Fruit fly (Drosophila melanogaster) whole organism, embryonic: ENCODE measurements around the gene Neu2.
A peak's percentile ranks its signal among the peaks of the same experiment; 100 is the strongest.

ENCODE experiments used
- C15 ChIP-seq: fragments of 200-800 bp; sonication (Bioruptor generic); IDR thresholded peaks from 3 replicates; pipeline ENCODE4 v1.3.6; 2022; ENCODE audit warnings: missing biosample characterization, missing genetic modification characterization
- CG11560 ChIP-seq: fragments of 200-800 bp; sonication (Bioruptor generic); IDR thresholded peaks from 3 replicates; pipeline ENCODE4 v1.3.6; 2022; ENCODE audit warnings: missing biosample characterization, missing genetic modification characterization
- CG11723 ChIP-seq: fragments of 200-800 bp; sonication (Bioruptor generic); optimal IDR thresholded peaks from 2 replicates; lab custom pipeline; 2017; ENCODE audit warnings: missing biosample characterization, mild to moderate bottlenecking, missing genetic modification characterization
- CG14667 ChIP-seq: fragments of 200-800 bp; sonication (Bioruptor generic); IDR thresholded peaks from 2 replicates; pipeline ENCODE4 v1.3.6; 2022; ENCODE audit warnings: missing biosample characterization, missing genetic modification characterization
- CG17186 ChIP-seq: fragments of 200-800 bp; sonication (Bioruptor generic); optimal IDR thresholded peaks from 3 replicates; lab custom pipeline; 2017; ENCODE audit warnings: missing biosample characterization, missing genetic modification reagents, missing genetic modification characterization
- CG17359 ChIP-seq: fragments of 200-800 bp; sonication (Bioruptor generic); optimal IDR thresholded peaks from 3 replicates; lab custom pipeline; 2018; ENCODE audit warnings: missing biosample characterization, mild to moderate bottlenecking, missing genetic modification characterization, moderate library complexity
- CG17829 ChIP-seq: fragments of 200-800 bp; optimal IDR thresholded peaks from 2 replicates; lab custom pipeline; 2019; ENCODE audit warnings: missing biosample characterization, mild to moderate bottlenecking, missing genetic modification characterization, moderate library complexity
- CG30431 ChIP-seq: fragments of 200-800 bp; sonication (Bioruptor generic); optimal IDR thresholded peaks from 2 replicates; lab custom pipeline; 2017; ENCODE audit warnings: missing biosample characterization, missing genetic modification characterization
- CG32767 ChIP-seq: fragments of 200-800 bp; sonication (Bioruptor generic); IDR thresholded peaks from 2 replicates; pipeline ENCODE4 v1.3.6; 2022; ENCODE audit warnings: missing biosample characterization, missing genetic modification characterization
- CG4360 ChIP-seq: fragments of 200-800 bp; sonication (Bioruptor generic); IDR thresholded peaks from 2 replicates; pipeline ENCODE4 v1.3.6; 2022; ENCODE audit warnings: missing biosample characterization, missing genetic modification characterization
- CG6175 ChIP-seq: fragments of 200-800 bp; sonication (Bioruptor generic); IDR thresholded peaks from 3 replicates; pipeline ENCODE4 v1.3.6; 2022; ENCODE audit warnings: missing biosample characterization, missing genetic modification characterization
- CG6813 ChIP-seq: fragments of 200-800 bp; sonication (Bioruptor generic); optimal IDR thresholded peaks from 2 replicates; lab custom pipeline; 2017; ENCODE audit warnings: missing biosample characterization, missing genetic modification characterization, mild to moderate bottlenecking, moderate library complexity, missing genetic modification reagents
- CG7963 ChIP-seq: fragments of 200-800 bp; sonication (Bioruptor generic); IDR thresholded peaks from 3 replicates; pipeline ENCODE4 v1.3.6; 2022; ENCODE audit warnings: missing biosample characterization, missing genetic modification characterization; ENCODE audit not compliant: partially characterized antibody
- D ChIP-seq, 2 experiments: fragments of 200-800 bp in 1 of 2; fragments of >200 bp in 1 of 2; sonication (Bioruptor generic) in 1 of 2; optimal IDR thresholded peaks; 2 replicates in 1 of 2; 3 replicates in 1 of 2; lab custom pipeline; 2017; ENCODE audit warnings: mild to moderate bottlenecking in 1 of 2, missing biosample characterization in 1 of 2, missing genetic modification characterization in 1 of 2, missing genetic modification reagents in 1 of 2
- Deaf1 ChIP-seq: fragments of 200-800 bp; optimal IDR thresholded peaks from 3 replicates; lab custom pipeline; 2019; ENCODE audit warnings: missing biosample characterization, mild to moderate bottlenecking, missing genetic modification characterization, moderate library complexity
- Hmr ChIP-seq: fragments of 200-800 bp; sonication (Bioruptor generic); optimal IDR thresholded peaks from 3 replicates; lab custom pipeline; 2017; ENCODE audit warnings: mild to moderate bottlenecking, missing biosample characterization, missing genetic modification reagents, missing genetic modification characterization
- Hr3 ChIP-seq: fragments of 200-800 bp; sonication (Bioruptor generic); optimal IDR thresholded peaks from 3 replicates; lab custom pipeline; 2016; ENCODE audit warnings: missing biosample characterization, missing genetic modification characterization
- Jarid2 ChIP-seq: fragments of 200-800 bp; sonication (Bioruptor generic); optimal IDR thresholded peaks from 3 replicates; lab custom pipeline; 2017; ENCODE audit warnings: mild to moderate bottlenecking, missing biosample characterization, missing genetic modification reagents, missing genetic modification characterization
- Med ChIP-seq: fragments of 200-800 bp; sonication (Bioruptor generic); peaks from one replicate; lab custom pipeline; 2016; ENCODE audit warnings: missing biosample characterization, missing genetic modification characterization, mild to moderate bottlenecking, inconsistent platforms, moderate library complexity
- Neu2 ChIP-seq: fragments of 200-800 bp; sonication (Bioruptor generic); optimal IDR thresholded peaks from 3 replicates; lab custom pipeline; 2016; ENCODE audit warnings: missing biosample characterization, missing genetic modification characterization, borderline replicate concordance
- Nf-YA ChIP-seq: fragments of 200-800 bp; sonication (Bioruptor generic); IDR thresholded peaks from 2 replicates; pipeline ENCODE4 v1.3.6; 2022; ENCODE audit warnings: missing biosample characterization, missing genetic modification characterization
- Nf-YC ChIP-seq: fragments of 200-800 bp; optimal IDR thresholded peaks from 3 replicates; lab custom pipeline; 2019; ENCODE audit warnings: missing biosample characterization, mild to moderate bottlenecking, missing genetic modification characterization, moderate library complexity
- Ptx1 ChIP-seq: fragments of 200-800 bp; sonication (Bioruptor generic); IDR thresholded peaks from 2 replicates; pipeline ENCODE4 v1.3.6; 2022; ENCODE audit warnings: missing biosample characterization, missing genetic modification characterization
- ab ChIP-seq: fragments of 200-800 bp; sonication (Bioruptor generic); optimal IDR thresholded peaks from 2 replicates; lab custom pipeline; 2016; ENCODE audit warnings: missing biosample characterization, missing genetic modification characterization
- amos ChIP-seq: fragments of 200-800 bp; sonication (Bioruptor generic); IDR thresholded peaks from 2 replicates; pipeline ENCODE4 v1.3.6; 2022; ENCODE audit warnings: missing biosample characterization, missing genetic modification characterization; ENCODE audit not compliant: partially characterized antibody
- btn ChIP-seq: fragments of 200-800 bp; sonication (Bioruptor generic); optimal IDR thresholded peaks from 2 replicates; lab custom pipeline; 2016; ENCODE audit warnings: missing biosample characterization, missing genetic modification characterization
- cas ChIP-seq: fragments of 200-800 bp; sonication (Bioruptor generic); IDR thresholded peaks from 2 replicates; pipeline ENCODE4 v1.3.6; 2022; ENCODE audit warnings: missing biosample characterization, missing genetic modification characterization
- crol ChIP-seq: fragments of 200-800 bp; sonication (Bioruptor generic); IDR thresholded peaks from 2 replicates; pipeline ENCODE4 v1.3.6; 2022; ENCODE audit warnings: missing biosample characterization, missing genetic modification characterization
- da ChIP-seq: fragments of 200-800 bp; sonication (Bioruptor generic); optimal IDR thresholded peaks from 2 replicates; lab custom pipeline; 2016; ENCODE audit warnings: missing biosample characterization, missing genetic modification characterization
- ewg ChIP-seq: fragments of 200-800 bp; sonication (Bioruptor generic); optimal IDR thresholded peaks from 3 replicates; lab custom pipeline; 2017; ENCODE audit warnings: mild to moderate bottlenecking, missing biosample characterization, missing genetic modification reagents, missing genetic modification characterization
- grn ChIP-seq: fragments of 200-800 bp; sonication (Bioruptor generic); optimal IDR thresholded peaks from 3 replicates; lab custom pipeline; 2017; ENCODE audit warnings: missing biosample characterization, missing genetic modification characterization
- hkb ChIP-seq, 2 experiments: fragments of 200-800 bp in 1 of 2; fragments of >200 bp in 1 of 2; sonication (Bioruptor generic) in 1 of 2; IDR thresholded peaks in 1 of 2; optimal IDR thresholded peaks in 1 of 2; 2 replicates each; pipeline versions ENCODE4 v1.3.6 to Lab custom; 2017 to 2022; ENCODE audit warnings: missing biosample characterization in 1 of 2, missing genetic modification characterization in 1 of 2
- kni ChIP-seq: fragments of 200-800 bp; sonication (Bioruptor generic); optimal IDR thresholded peaks from 3 replicates; lab custom pipeline; 2017; ENCODE audit warnings: mild to moderate bottlenecking, missing biosample characterization, missing genetic modification reagents, missing genetic modification characterization
- lilli ChIP-seq: fragments of 200-800 bp; sonication (Bioruptor generic); optimal IDR thresholded peaks from 3 replicates; lab custom pipeline; 2016; ENCODE audit warnings: missing biosample characterization, missing genetic modification characterization
- lola ChIP-seq, 3 experiments: fragments of >200 bp in 2 of 3; fragments of 200-800 bp in 1 of 3; sonication (Bioruptor generic) in 1 of 3; optimal IDR thresholded peaks; 2 replicates each; lab custom pipeline; 2017 to 2019; ENCODE audit warnings: missing biosample characterization in 3 of 3, missing genetic modification characterization in 3 of 3, mild to moderate bottlenecking in 1 of 3, moderate library complexity in 1 of 3
- lov ChIP-seq, 2 experiments: fragments of 200-800 bp in 1 of 2; fragments of >200 bp in 1 of 2; sonication (Bioruptor generic) in 1 of 2; IDR thresholded peaks in 1 of 2; optimal IDR thresholded peaks in 1 of 2; 2 replicates in 1 of 2; 3 replicates in 1 of 2; pipeline versions ENCODE4 v1.3.6 to Lab custom; 2017 to 2022; ENCODE audit warnings: missing biosample characterization in 1 of 2, missing genetic modification characterization in 1 of 2
- nmo ChIP-seq: fragments of 200-800 bp; sonication (Bioruptor generic); optimal IDR thresholded peaks from 2 replicates; lab custom pipeline; 2018; ENCODE audit warnings: missing biosample characterization, mild to moderate bottlenecking, missing genetic modification characterization, moderate library complexity
- oc ChIP-seq: fragments of 200-800 bp; sonication (Bioruptor generic); optimal IDR thresholded peaks from 2 replicates; lab custom pipeline; 2018; ENCODE audit warnings: missing biosample characterization, mild to moderate bottlenecking, missing genetic modification characterization, moderate library complexity
- phol ChIP-seq: fragments of 200-800 bp; sonication (Bioruptor generic); optimal IDR thresholded peaks from 3 replicates; lab custom pipeline; 2018; ENCODE audit warnings: missing biosample characterization, mild to moderate bottlenecking, missing genetic modification characterization, moderate library complexity
- pum ChIP-seq: fragments of 200-800 bp; sonication (Bioruptor generic); optimal IDR thresholded peaks from 2 replicates; lab custom pipeline; 2016; ENCODE audit warnings: missing biosample characterization, missing genetic modification characterization
- row ChIP-seq: fragments of 200-800 bp; sonication (Bioruptor generic); IDR thresholded peaks from 3 replicates; pipeline ENCODE4 v1.3.6; 2022; ENCODE audit warnings: missing biosample characterization, missing genetic modification characterization
- run ChIP-seq: fragments of 200-800 bp; sonication (Bioruptor generic); optimal IDR thresholded peaks from 3 replicates; lab custom pipeline; 2018; ENCODE audit warnings: missing biosample characterization, mild to moderate bottlenecking, missing genetic modification characterization
- sens ChIP-seq: fragments of 200-800 bp; sonication (Bioruptor generic); peaks from one replicate; lab custom pipeline; 2016; ENCODE audit warnings: missing biosample characterization, missing genetic modification characterization
- sug ChIP-seq: fragments of 200-800 bp; optimal IDR thresholded peaks from 2 replicates; lab custom pipeline; 2019; ENCODE audit warnings: missing biosample characterization, mild to moderate bottlenecking, missing genetic modification characterization, moderate library complexity
- twi ChIP-seq: fragments of 200-800 bp; optimal IDR thresholded peaks from 2 replicates; lab custom pipeline; 2019; ENCODE audit warnings: missing biosample characterization, mild to moderate bottlenecking, missing genetic modification characterization, moderate library complexity
- vnd ChIP-seq: fragments of 200-800 bp; sonication (Bioruptor generic); IDR thresholded peaks from 3 replicates; pipeline ENCODE4 v1.3.6; 2022; ENCODE audit warnings: missing biosample characterization, missing genetic modification characterization; ENCODE audit not compliant: partially characterized antibody
- wek ChIP-seq: fragments of 200-800 bp; sonication (Bioruptor generic); optimal IDR thresholded peaks from 3 replicates; lab custom pipeline; 2018; ENCODE audit warnings: missing biosample characterization, mild to moderate bottlenecking, missing genetic modification characterization, moderate library complexity
- zen ChIP-seq: fragments of 200-800 bp; sonication (Bioruptor generic); optimal IDR thresholded peaks from 3 replicates; lab custom pipeline; 2018; ENCODE audit warnings: missing biosample characterization, mild to moderate bottlenecking, missing genetic modification characterization, moderate library complexity

Gene Neu2

dm6 chr3L:21476429-21477006 is 13.9 kb downstream of the Neu2 start, which contains the start of gene croc:
TSS of gene croc (minus strand) at chr3L:21476479.
- peak; percentile 13 for TF ChIP-seq kni (GFP tag; lab: Kevin White, UChicago)
- no peak for TF ChIP-seq CG6813 (GFP tag; lab: Kevin White, UChicago)
- TF ChIP-seq Med (GFP tag; lab: Kevin White, UChicago) = no peak
- TF ChIP-seq Deaf1 (tag; lab: Kevin White, UChicago) = peak; percentile 11
- peak; percentile 75 for TF ChIP-seq Nf-YA (GFP tag; lab: Robert Waterston, UW)
- peak; percentile 82 for TF ChIP-seq ewg (GFP tag; lab: Kevin White, UChicago)
- peak in 1 of 3 experiments; percentile 54 for TF ChIP-seq lola (GFP tag; optimal IDR thresholded peaks at IDR 0.05; lab: Kevin White, UChicago)
- TF ChIP-seq CG4360 (GFP tag; lab: Robert Waterston, UW) = peak; percentile 87
- TF ChIP-seq sug (tag; lab: Kevin White, UChicago) = no peak
- peak; percentile 63 for TF ChIP-seq da (GFP tag; lab: Kevin White, UChicago)
- TF ChIP-seq CG30431 (GFP tag; lab: Kevin White, UChicago) = no peak
- TF ChIP-seq hkb (optimal IDR thresholded peaks at IDR 0.05; lab: Kevin White, UChicago) = no peak
- TF ChIP-seq hkb (GFP tag; IDR thresholded peaks at IDR 0.05; lab: Robert Waterston, UW) = 0 out of 2 replicates have a peak, but pooled peaks have one; percentile 10
- peak; percentile 98 for TF ChIP-seq Nf-YC (tag; lab: Kevin White, UChicago)
- TF ChIP-seq zen (tag; lab: Kevin White, UChicago) = no peak
- TF ChIP-seq CG14667 (GFP tag; lab: Robert Waterston, UW) = no peak
- peak; percentile 70 for TF ChIP-seq D (optimal IDR thresholded peaks at IDR 0.05; lab: Kevin White, UChicago)
- TF ChIP-seq D (GFP tag; optimal IDR thresholded peaks at IDR 0.05; lab: Kevin White, UChicago) = peak; percentile 7
- no peak for TF ChIP-seq ab (GFP tag; lab: Kevin White, UChicago)
- TF ChIP-seq wek (GFP tag; lab: Kevin White, UChicago) = no peak
- TF ChIP-seq btn (GFP tag; lab: Kevin White, UChicago) = no peak
- TF ChIP-seq oc (tag; lab: Kevin White, UChicago) = peak; percentile 17
- no peak for TF ChIP-seq CG17359 (tag; lab: Kevin White, UChicago)
- TF ChIP-seq CG17829 (tag; lab: Kevin White, UChicago) = peak; percentile 24
- no peak for TF ChIP-seq CG6175 (GFP tag; lab: Robert Waterston, UW)
- peak; percentile 67 for TF ChIP-seq Jarid2 (GFP tag; lab: Kevin White, UChicago)
- no peak for TF ChIP-seq CG7963 (GFP tag; lab: Robert Waterston, UW)
- no peak for TF ChIP-seq pum
- TF ChIP-seq lov (optimal IDR thresholded peaks at IDR 0.05; lab: Kevin White, UChicago) = no peak
- TF ChIP-seq lov (GFP tag; IDR thresholded peaks at IDR 0.05; lab: Robert Waterston, UW) = 0 out of 3 replicates have a peak, but pooled peaks have one; percentile 13
- peak; percentile 63 for TF ChIP-seq crol
- TF ChIP-seq CG11560 (tag; lab: Robert Waterston, UW) = no peak
- no peak for TF ChIP-seq Hr3 (GFP tag; lab: Kevin White, UChicago)
- TF ChIP-seq cas (GFP tag; lab: Robert Waterston, UW) = no peak
- no peak for TF ChIP-seq CG17186
- 0 out of 2 replicates have a peak, but pooled peaks have one; percentile 27 for TF ChIP-seq CG32767 (GFP tag; lab: Robert Waterston, UW)
- no peak for TF ChIP-seq row (GFP tag; lab: Robert Waterston, UW)
- no peak for TF ChIP-seq C15 (GFP tag; lab: Robert Waterston, UW)
- TF ChIP-seq amos (GFP tag; lab: Robert Waterston, UW) = 0 out of 2 replicates have a peak, but pooled peaks have one; percentile 7
- TF ChIP-seq Hmr (GFP tag; lab: Kevin White, UChicago) = peak; percentile 1
- TF ChIP-seq CG11723 (GFP tag; lab: Kevin White, UChicago) = no peak
- TF ChIP-seq sens (GFP tag; lab: Kevin White, UChicago) = peak; percentile 65
- TF ChIP-seq Ptx1 (GFP tag; lab: Robert Waterston, UW) = no peak
- TF ChIP-seq grn (GFP tag; lab: Kevin White, UChicago) = peak; percentile 80
- TF ChIP-seq Neu2 (GFP tag; lab: Kevin White, UChicago) = peak; percentile 78
- TF ChIP-seq nmo (GFP tag; lab: Kevin White, UChicago) = peak; percentile 40
- peak; percentile 69 for TF ChIP-seq twi (tag; lab: Kevin White, UChicago)
- no peak for TF ChIP-seq run (tag; lab: Kevin White, UChicago)
- TF ChIP-seq lilli (GFP tag; lab: Kevin White, UChicago) = no peak
- peak; percentile 31; the same call in 1 of the 3 replicates for TF ChIP-seq vnd (GFP tag; lab: Robert Waterston, UW)
- TF ChIP-seq phol (tag; lab: Kevin White, UChicago) = peak; percentile 66
